Fruit fly (Drosophila melanogaster) whole organism, pupa: ENCODE measurements around the gene kat80.

Source experiments
- CG10348 ChIP-seq: fragments of 200-800 bp; sonication (Bioruptor generic); IDR thresholded peaks from 2 replicates; pipeline ENCODE4 v1.3.6; 2022; ENCODE audit warnings: missing biosample characterization, missing genetic modification characterization
- CG13204 ChIP-seq: fragments of 200-800 bp; sonication (Bioruptor generic); optimal IDR thresholded peaks from 2 replicates; lab custom pipeline; 2018; ENCODE audit warnings: missing biosample characterization, mild to moderate bottlenecking, missing genetic modification characterization, moderate library complexity
- CG14655 ChIP-seq: fragments of 200-800 bp; sonication (Bioruptor generic); optimal IDR thresholded peaks from 3 replicates; lab custom pipeline; 2017; ENCODE audit warnings: mild to moderate bottlenecking, missing biosample characterization, missing genetic modification reagents, missing genetic modification characterization
- CG15710 ChIP-seq: fragments of 200-800 bp; sonication (Bioruptor generic); optimal IDR thresholded peaks from 2 replicates; lab custom pipeline; 2018; ENCODE audit warnings: missing biosample characterization, mild to moderate bottlenecking, missing genetic modification characterization, moderate library complexity
- CG17806 ChIP-seq: fragments of 200-800 bp; sonication (Bioruptor generic); optimal IDR thresholded peaks from 2 replicates; lab custom pipeline; 2018; ENCODE audit warnings: missing biosample characterization, mild to moderate bottlenecking, missing genetic modification characterization, moderate library complexity
- CG34367 ChIP-seq: fragments of 200-800 bp; sonication (Bioruptor generic); optimal IDR thresholded peaks from 2 replicates; lab custom pipeline; 2018; ENCODE audit warnings: missing biosample characterization, mild to moderate bottlenecking, missing genetic modification characterization
- D1 ChIP-seq: fragments of 200-800 bp; sonication (Bioruptor generic); optimal IDR thresholded peaks from 2 replicates; lab custom pipeline; 2018; ENCODE audit warnings: missing biosample characterization, mild to moderate bottlenecking, missing genetic modification characterization, moderate library complexity
- EcR ChIP-seq: fragments of 200-800 bp; sonication (Bioruptor generic); optimal IDR thresholded peaks from 3 replicates; lab custom pipeline; 2019; ENCODE audit warnings: missing biosample characterization, missing genetic modification characterization, mild to moderate bottlenecking, moderate library complexity, missing genetic modification reagents
- Pif1A ChIP-seq: fragments of 200-800 bp; sonication (Bioruptor generic); optimal IDR thresholded peaks from 3 replicates; lab custom pipeline; 2016; ENCODE audit warnings: missing biosample characterization, missing genetic modification characterization
- fd96Ca ChIP-seq: fragments of 200-800 bp; sonication (Bioruptor generic); IDR thresholded peaks from 3 replicates; pipeline ENCODE4 v1.3.6; 2022; ENCODE audit warnings: missing biosample characterization, missing genetic modification characterization
- gl ChIP-seq: fragments of 200-800 bp; sonication (Bioruptor generic); optimal IDR thresholded peaks from 2 replicates; lab custom pipeline; 2018; ENCODE audit warnings: missing biosample characterization, mild to moderate bottlenecking, missing genetic modification characterization
- rn ChIP-seq: fragments of 200-800 bp; sonication (Bioruptor generic); IDR thresholded peaks from 2 replicates; pipeline ENCODE4 v1.3.6; 2022; ENCODE audit warnings: missing biosample characterization, missing genetic modification characterization

DNA sequence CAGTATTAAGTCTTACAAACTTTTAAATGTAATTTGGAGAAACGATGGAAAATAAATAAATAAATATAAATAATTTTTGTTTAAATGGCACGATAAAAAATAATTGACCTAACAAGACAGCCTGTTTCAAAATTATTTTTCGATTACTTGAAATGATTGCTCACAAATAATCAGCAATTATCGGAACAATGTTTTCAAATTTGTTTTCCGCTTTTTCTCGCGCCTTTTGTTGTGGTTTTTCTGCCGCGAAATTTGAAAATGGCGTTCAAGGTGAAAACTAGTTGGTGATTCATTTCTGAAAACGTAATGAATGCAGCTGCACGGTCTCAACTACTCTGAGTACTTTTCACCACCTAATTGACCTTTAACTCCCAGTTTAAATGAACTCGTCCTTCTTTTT lies 45.1 kb upstream of the kat80 start:
- TF ChIP-seq CG15710 (tag; lab: Kevin White, UChicago) = no peak
- no peak for TF ChIP-seq Pif1A (GFP tag; lab: Kevin White, UChicago)
- no peak for TF ChIP-seq EcR
- TF ChIP-seq rn = no peak
- no peak for TF ChIP-seq CG34367 (tag; lab: Kevin White, UChicago)
- no peak for TF ChIP-seq D1 (tag; lab: Kevin White, UChicago)
- TF ChIP-seq CG13204 (GFP tag; lab: Kevin White, UChicago) = no peak
- TF ChIP-seq gl (tag; lab: Kevin White, UChicago) = no peak
- no peak for TF ChIP-seq fd96Ca (GFP tag; lab: Robert Waterston, UW)
- no peak for TF ChIP-seq CG14655 (GFP tag; lab: Kevin White, UChicago)
- no peak for TF ChIP-seq CG17806
- no peak for TF ChIP-seq CG10348
